Fruit fly (Drosophila melanogaster): Measurements from ENCODE around the gene Arf1.

The Arf1 gene

DNA sequence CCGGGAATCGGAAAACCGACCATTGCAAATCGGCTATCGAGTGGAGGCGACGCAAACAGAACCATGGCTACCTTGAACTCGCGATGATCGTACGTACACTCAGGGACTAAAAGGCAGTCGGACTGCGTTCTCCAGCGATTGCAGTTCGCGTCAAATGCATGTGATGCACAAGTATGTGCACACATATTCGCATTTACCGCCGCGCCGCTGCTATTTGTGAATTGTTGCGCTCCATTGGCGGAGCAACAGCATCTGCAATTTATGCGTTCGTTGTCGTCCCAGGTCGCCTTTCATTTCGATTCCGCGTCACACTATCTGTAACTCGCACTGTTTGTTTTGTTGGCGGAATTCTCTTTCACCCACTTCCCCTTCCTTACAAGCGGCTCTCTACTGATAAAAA lies 51.8 kb downstream of the Arf1 start:
- TF ChIP-seq CTCF (optimal IDR thresholded peaks at IDR 0.05) (no peak), CG8478 (optimal IDR thresholded peaks at IDR 0.05) (no peak)
